Fruit fly (Drosophila melanogaster): ENCODE results near the gene CG17111.

DNA sequence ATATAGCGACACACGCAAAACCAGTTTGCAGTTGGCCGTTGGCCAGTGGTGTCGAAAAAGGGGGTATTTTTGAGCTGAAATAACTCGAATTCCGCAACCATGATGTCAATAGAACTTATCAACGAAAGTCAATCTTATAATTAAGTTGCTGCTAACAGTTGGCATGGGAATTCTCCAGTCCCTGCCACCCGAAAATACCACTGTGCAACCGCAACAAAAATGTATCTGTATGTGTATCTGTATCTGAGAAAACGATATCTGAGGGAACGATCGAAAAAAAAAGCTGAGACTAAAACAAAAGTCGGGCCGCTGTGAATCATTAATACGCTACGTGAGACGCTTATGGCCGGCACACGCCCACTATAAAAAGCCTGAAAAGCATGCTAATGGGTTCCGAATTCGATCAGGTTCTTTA lies 20.5 kb downstream of the CG17111 start:
- no peak for TF ChIP-seq CG8478 (optimal IDR thresholded peaks at IDR 0.05)
- no peak for TF ChIP-seq CTCF (optimal IDR thresholded peaks at IDR 0.05)

All from S2 (cell line).